Worm (Caenorhabditis elegans) whole organism, L3 larva: ENCODE data around the gene lgc-1.

Experiments used
- elt-2 ChIP-seq: sonication (generic microtip); optimal IDR thresholded peaks from 2 replicates; lab custom pipeline; 2016; ENCODE audit warnings: missing genetic modification reagents, mild to moderate bottlenecking, missing genetic modification characterization, missing compliant biosample characterization
- ztf-4 ChIP-seq: fragments of 150-350 bp; optimal IDR thresholded peaks from 2 replicates; lab custom pipeline; 2014; ENCODE audit warnings: missing biosample characterization, missing genetic modification characterization

lgc-1 gene

ce11 chrV:4187144-4187485 lies 52.3 kb downstream of the lgc-1 start, which contains the start of gene nhr-114:
nhr-114 (plus strand) TSS chrV:4187202.
- TF ChIP-seq ztf-4 (tag; lab: Kevin White, UChicago) = no peak
- TF ChIP-seq elt-2 (tag; lab: Kevin White, UChicago) = peak; percentile 45
- TF ChIP-seq, all 47 proteins: peak for 1
